Worm (Caenorhabditis elegans): Measurements from ENCODE around the gene K10H10.5.

- TF ChIP-seq cog-1 (tag; optimal IDR thresholded peaks at IDR 0.05) (no peak), ref-1 (GFP tag; conservative IDR thresholded peaks at IDR 0.05) (no peak), klf-2 (GFP tag; conservative IDR thresholded peaks at IDR 0.05) (no peak), T22C8.4 (GFP tag; IDR thresholded peaks at IDR 0.05) (no peak), tab-1 (GFP tag; IDR thresholded peaks at IDR 0.05) (no peak), med-1 (GFP tag; optimal IDR thresholded peaks at IDR 0.05; ENCODE audit: insufficient read depth) (no peak), flt-1 (GFP tag; IDR thresholded peaks at IDR 0.05) (no peak), ztf-29 (GFP tag; IDR thresholded peaks at IDR 0.05) (no peak), ztf-23 (GFP tag; IDR thresholded peaks at IDR 0.05) (no peak)
Measured at ce11 chrII:14494414-14494463, 7.3 kb upstream of the K10H10.5 start, which contains the start of gene cysl-2.

Data from whole organism, midembryonic.